Worm (Caenorhabditis elegans): Measurements from ENCODE around the gene frpr-16.

frpr-16 gene

ce11 chrII:6031106-6031505 lies at the start of gene frpr-16:
TSS of gene frpr-16 (minus strand) at chrII:6031206.
- TF ChIP-seq unc-62 (GFP tag; optimal IDR thresholded peaks at IDR 0.05): no peak
- no peak for TF ChIP-seq alr-1 (tag; optimal IDR thresholded peaks at IDR 0.05)
- TF ChIP-seq R02D3.7 (tag; optimal IDR thresholded peaks at IDR 0.05): no peak
- no peak for TF ChIP-seq blmp-1 (tag; optimal IDR thresholded peaks at IDR 0.05; ENCODE audit: insufficient read depth)
- TF ChIP-seq gmeb-1 (tag; optimal IDR thresholded peaks at IDR 0.05): no peak
- no peak for TF ChIP-seq F13H6.1 (tag; optimal IDR thresholded peaks at IDR 0.05)
- no peak for TF ChIP-seq mdl-1 (tag; optimal IDR thresholded peaks at IDR 0.05)
- TF ChIP-seq lsy-2 (tag; optimal IDR thresholded peaks at IDR 0.05): no peak
- no peak for TF ChIP-seq nhr-21 (tag; optimal IDR thresholded peaks at IDR 0.05)

- no peak for TF ChIP-seq lsy-2 (tag; optimal IDR thresholded peaks at IDR 0.05)
- TF ChIP-seq ztf-1 (GFP tag; conservative IDR thresholded peaks at IDR 0.05): no peak
- TF ChIP-seq mdl-1 (tag; optimal IDR thresholded peaks at IDR 0.05): no peak
- no peak for TF ChIP-seq unc-55 (GFP tag; optimal IDR thresholded peaks at IDR 0.05)
- no peak for TF ChIP-seq dmd-4 (tag; optimal IDR thresholded peaks at IDR 0.05)
- TF ChIP-seq ztf-11 (tag; optimal IDR thresholded peaks at IDR 0.05): no peak
Measured at ce11 chrII:6080743-6081142, 49.7 kb upstream of the frpr-16 start, which contains the start of gene fbf-1. TSS of gene fbf-1 (minus strand) at chrII:6080843.

- TF ChIP-seq mab-5 (tag; optimal IDR thresholded peaks at IDR 0.05) (no peak), dmd-4 (tag; optimal IDR thresholded peaks at IDR 0.05) (no peak), sem-4 (tag; optimal IDR thresholded peaks at IDR 0.05) (no peak), alr-1 (tag; optimal IDR thresholded peaks at IDR 0.05) (no peak), sma-9 (GFP tag; optimal IDR thresholded peaks at IDR 0.05) (no peak), sma-9 (tag; optimal IDR thresholded peaks at IDR 0.05) (no peak), F13H6.1 (tag; optimal IDR thresholded peaks at IDR 0.05) (no peak), unc-62 (GFP tag; optimal IDR thresholded peaks at IDR 0.05) (no peak), mbf-1 (tag; optimal IDR thresholded peaks at IDR 0.05) (no peak), lin-13 (GFP tag; optimal IDR thresholded peaks at IDR 0.05) (no peak), sma-3 (GFP tag; optimal IDR thresholded peaks at IDR 0.05) (no peak), nhr-12 (tag; optimal IDR thresholded peaks at IDR 0.05) (no peak), nhr-23 (tag; optimal IDR thresholded peaks at IDR 0.05) (no peak), crh-2 (tag; optimal IDR thresholded peaks at IDR 0.05) (no peak), Y55F3AM.14 (GFP tag; optimal IDR thresholded peaks at IDR 0.05) (no peak), nhr-77 (tag; optimal IDR thresholded peaks at IDR 0.05) (no peak), ama-1 (optimal IDR thresholded peaks at IDR 0.05) (no peak), ceh-82 (tag; optimal IDR thresholded peaks at IDR 0.05) (no peak), ztf-4 (tag; optimal IDR thresholded peaks at IDR 0.05) (no peak), unc-39 (tag; optimal IDR thresholded peaks at IDR 0.05) (no peak)
Measured at ce11 chrII:6077604-6078003, 46.6 kb upstream of the frpr-16 start, which contains the start of gene H12I13.6. TSS of gene H12I13.6 (plus strand) at chrII:6077904.

- no peak for TF ChIP-seq unc-62 (GFP tag; optimal IDR thresholded peaks at IDR 0.05)
Measured at ce11 chrII:6067066-6067465, 36.1 kb upstream of the frpr-16 start, which contains the start of gene H12I13.1. TSS of gene H12I13.1 (minus strand) at chrII:6067166.

ce11 chrII:6061495-6061894 lies 30.5 kb upstream of the frpr-16 start:
- TF ChIP-seq crh-2 (tag; optimal IDR thresholded peaks at IDR 0.05) (peak; percentile 77), aly-2 (tag; optimal IDR thresholded peaks at IDR 0.05) (no peak), nhr-77 (tag; optimal IDR thresholded peaks at IDR 0.05) (no peak), fos-1 (tag; optimal IDR thresholded peaks at IDR 0.05) (peak; percentile 5), zag-1 (tag; optimal IDR thresholded peaks at IDR 0.05) (peak; percentile 4), ama-1 (optimal IDR thresholded peaks at IDR 0.05) (no peak), nhr-25 (tag; optimal IDR thresholded peaks at IDR 0.05) (no peak), dmd-4 (tag; optimal IDR thresholded peaks at IDR 0.05) (peak; percentile 6), F13H6.1 (tag; optimal IDR thresholded peaks at IDR 0.05) (peak; percentile 83), R02D3.7 (tag; optimal IDR thresholded peaks at IDR 0.05) (no peak), blmp-1 (tag; optimal IDR thresholded peaks at IDR 0.05; ENCODE audit: insufficient read depth) (peak; percentile 50), unc-55 (GFP tag; optimal IDR thresholded peaks at IDR 0.05) (peak; percentile 75), ztf-4 (tag; optimal IDR thresholded peaks at IDR 0.05) (peak; percentile 43), nhr-10 (tag; optimal IDR thresholded peaks at IDR 0.05) (no peak), egl-27 (tag; optimal IDR thresholded peaks at IDR 0.05) (peak; percentile 36), peb-1 (tag; optimal IDR thresholded peaks at IDR 0.05) (no peak), nhr-129 (tag; optimal IDR thresholded peaks at IDR 0.05) (peak; percentile 56), lin-13 (GFP tag; optimal IDR thresholded peaks at IDR 0.05) (peak; percentile 71), unc-39 (tag; optimal IDR thresholded peaks at IDR 0.05) (no peak), sma-9 (GFP tag; optimal IDR thresholded peaks at IDR 0.05) (peak; percentile 95), sma-9 (tag; optimal IDR thresholded peaks at IDR 0.05) (no peak), mab-5 (tag; optimal IDR thresholded peaks at IDR 0.05) (peak; percentile 43), lsy-2 (tag; optimal IDR thresholded peaks at IDR 0.05) (peak; percentile 77 to 91), gmeb-1 (tag; optimal IDR thresholded peaks at IDR 0.05) (peak; percentile 98), nhr-237 (tag; optimal IDR thresholded peaks at IDR 0.05) (no peak), ceh-16 (tag; optimal IDR thresholded peaks at IDR 0.05) (peak; percentile 45), nhr-21 (tag; optimal IDR thresholded peaks at IDR 0.05) (peak; percentile 79), sem-4 (tag; optimal IDR thresholded peaks at IDR 0.05) (peak; percentile 59), C34F6.9 (tag; optimal IDR thresholded peaks at IDR 0.05) (peak; percentile 70), snpc-4 (tag; optimal IDR thresholded peaks at IDR 0.05) (peak; percentile 72), nhr-6 (tag; optimal IDR thresholded peaks at IDR 0.05) (peak; percentile 72), sma-3 (GFP tag; optimal IDR thresholded peaks at IDR 0.05) (peak; percentile 90)
